Worm (Caenorhabditis elegans) whole organism, early embryonic: ENCODE measurements around the gene rpl-33.

Experiments used
- B0310.2 ChIP-seq: sonication (generic microtip); optimal IDR thresholded peaks from 2 replicates; lab custom pipeline; 2016; ENCODE audit warnings: mild to moderate bottlenecking, missing genetic modification characterization, missing compliant biosample characterization
- F13C5.2 ChIP-seq: sonication (generic microtip); optimal IDR thresholded peaks from 2 replicates; lab custom pipeline; 2017; ENCODE audit warnings: mild to moderate bottlenecking, missing genetic modification characterization, inconsistent platforms, missing compliant biosample characterization
- aly-1 ChIP-seq: sonication (generic microtip); optimal IDR thresholded peaks from 2 replicates; lab custom pipeline; 2016; ENCODE audit warnings: missing genetic modification characterization, missing compliant biosample characterization
- ama-1 ChIP-seq: fragments of 150-350 bp; optimal IDR thresholded peaks from 2 replicates; lab custom pipeline; 2014
- ceh-13 ChIP-seq: fragments of 200-800 bp; sonication (Bioruptor generic); optimal IDR thresholded peaks from 2 replicates; lab custom pipeline; 2018; ENCODE audit warnings: mild to moderate bottlenecking, missing genetic modification characterization, missing compliant biosample characterization
- ceh-36 ChIP-seq: sonication (generic microtip); optimal IDR thresholded peaks from 2 replicates; lab custom pipeline; 2016; ENCODE audit warnings: missing genetic modification characterization, inconsistent platforms, missing compliant biosample characterization
- ets-7 ChIP-seq: sonication (generic microtip); optimal IDR thresholded peaks from 2 replicates; lab custom pipeline; 2016; ENCODE audit warnings: missing genotype, missing genetic modification characterization, missing compliant biosample characterization
- flt-1 ChIP-seq: fragments of 200-800 bp; sonication (Bioruptor generic); IDR thresholded peaks from 2 replicates; pipeline ENCODE4 v1.3.6; 2022; ENCODE audit warnings: missing genetic modification characterization, missing compliant biosample characterization
- hmbx-1 ChIP-seq: sonication (generic microtip); optimal IDR thresholded peaks from 2 replicates; lab custom pipeline; 2016; ENCODE audit warnings: mild to moderate bottlenecking, missing genetic modification characterization, missing compliant biosample characterization
- hmg-4 ChIP-seq: fragments of 200-800 bp; sonication (Bioruptor generic); optimal IDR thresholded peaks from 2 replicates; lab custom pipeline; 2018; ENCODE audit warnings: mild to moderate bottlenecking, missing genetic modification characterization, missing compliant biosample characterization
- hnd-1 ChIP-seq: sonication (generic microtip); optimal IDR thresholded peaks from 2 replicates; lab custom pipeline; 2016; ENCODE audit warnings: missing genetic modification characterization, missing compliant biosample characterization
- pes-1 ChIP-seq: fragments of 200-800 bp; sonication (Bioruptor generic); IDR thresholded peaks from 2 replicates; pipeline ENCODE4 v1.3.6; 2022; ENCODE audit warnings: missing genetic modification reagents, missing genetic modification characterization, missing compliant biosample characterization
- scrt-1 ChIP-seq: fragments of 200-800 bp; sonication (Bioruptor generic); IDR thresholded peaks from 2 replicates; pipeline ENCODE4 v1.3.6; 2022; ENCODE audit warnings: missing genetic modification characterization, missing compliant biosample characterization
- sea-1 ChIP-seq: fragments of 200-800 bp; sonication (Bioruptor generic); conservative IDR thresholded peaks from 2 replicates; pipeline ENCODE4 v1.3.6; 2022; ENCODE audit warnings: missing genetic modification characterization, missing compliant biosample characterization
- tbx-11 ChIP-seq: fragments of 200-800 bp; sonication (Bioruptor generic); IDR thresholded peaks from 2 replicates; pipeline ENCODE4 v1.3.6; 2022; ENCODE audit warnings: missing genetic modification characterization, missing compliant biosample characterization
- tbx-37 ChIP-seq: fragments of 200-800 bp; sonication (Bioruptor generic); conservative IDR thresholded peaks from 2 replicates; pipeline ENCODE4 v1.3.6; 2022; ENCODE audit warnings: missing genetic modification reagents, missing genetic modification characterization, missing compliant biosample characterization
- tra-4 ChIP-seq: sonication (generic microtip); optimal IDR thresholded peaks from 2 replicates; lab custom pipeline; 2017; ENCODE audit warnings: missing genetic modification characterization, missing compliant biosample characterization

Gene rpl-33

ce11 chrII:7116350-7116749 is 11.0 kb downstream of the rpl-33 start, which contains the start of gene spon-1:
spon-1 (plus strand) TSS chrII:7116557.
- no peak for TF ChIP-seq ceh-13 (GFP tag; lab: Kevin White, UChicago)
- no peak for TF ChIP-seq ceh-36
- TF ChIP-seq hnd-1 (tag; lab: Kevin White, UChicago), result no peak
- no peak for TF ChIP-seq B0310.2 (tag; lab: Kevin White, UChicago)
- TF ChIP-seq aly-1, result no peak
- no peak for TF ChIP-seq ama-1 (lab: Kevin White, UChicago)
- TF ChIP-seq sea-1 (GFP tag; lab: Robert Waterston, UW), result no peak
- no peak for TF ChIP-seq flt-1
- no peak for TF ChIP-seq hmbx-1 (tag; lab: Kevin White, UChicago)
- TF ChIP-seq tbx-11 (GFP tag; lab: Robert Waterston, UW), result no peak
- TF ChIP-seq scrt-1 (GFP tag; lab: Robert Waterston, UW), result no peak
- no peak for TF ChIP-seq F13C5.2
- no peak for TF ChIP-seq ets-7 (tag; lab: Kevin White, UChicago)
- no peak for TF ChIP-seq tra-4 (tag; lab: Kevin White, UChicago)
- TF ChIP-seq hmg-4 (GFP tag; lab: Kevin White, UChicago), result no peak
- no peak for TF ChIP-seq pes-1 (GFP tag; lab: Robert Waterston, UW)
- no peak for TF ChIP-seq tbx-37 (GFP tag; lab: Robert Waterston, UW)

- no peak for TF ChIP-seq ets-7 (tag; lab: Kevin White, UChicago)
- TF ChIP-seq aly-1, result no peak
- TF ChIP-seq B0310.2 (tag; lab: Kevin White, UChicago), result no peak
- TF ChIP-seq flt-1, result no peak
- TF ChIP-seq ceh-13 (GFP tag; lab: Kevin White, UChicago), result no peak
- no peak for TF ChIP-seq tbx-11 (GFP tag; lab: Robert Waterston, UW)
- no peak for TF ChIP-seq F13C5.2
- TF ChIP-seq ama-1 (lab: Kevin White, UChicago), result no peak
- TF ChIP-seq tra-4 (tag; lab: Kevin White, UChicago), result no peak
- no peak for TF ChIP-seq scrt-1 (GFP tag; lab: Robert Waterston, UW)
- no peak for TF ChIP-seq hmbx-1 (tag; lab: Kevin White, UChicago)
- TF ChIP-seq hnd-1 (tag; lab: Kevin White, UChicago), result no peak
- TF ChIP-seq pes-1 (GFP tag; lab: Robert Waterston, UW), result no peak
- TF ChIP-seq sea-1 (GFP tag; lab: Robert Waterston, UW), result no peak
- no peak for TF ChIP-seq ceh-36
- TF ChIP-seq tbx-37 (GFP tag; lab: Robert Waterston, UW), result no peak
- TF ChIP-seq hmg-4 (GFP tag; lab: Kevin White, UChicago), result no peak
Observed at ce11 chrII:7119525-7119924, 14.2 kb downstream of the rpl-33 start.

ce11 chrII:7121762-7122292 is 16.5 kb downstream of the rpl-33 start, which contains the start of gene F10E7.2:
F10E7.2 (plus strand) TSS chrII:7122242.
- TF ChIP-seq ama-1 (lab: Kevin White, UChicago) (no peak), ceh-36 (no peak), sea-1 (GFP tag; lab: Robert Waterston, UW) (no peak), B0310.2 (tag; lab: Kevin White, UChicago) (no peak), hmg-4 (GFP tag; lab: Kevin White, UChicago) (no peak)

- TF ChIP-seq F13C5.2, result no peak
- TF ChIP-seq aly-1, result no peak
Observed at ce11 chrII:7122661-7123418, 17.5 kb downstream of the rpl-33 start, which contains the start of gene F10E7.11. F10E7.11 (minus strand) TSS chrII:7122892.

- TF ChIP-seq F13C5.2 (no peak), hmbx-1 (tag; lab: Kevin White, UChicago) (no peak), ceh-36 (no peak)
Observed at ce11 chrII:7126457-7126856, 21.1 kb downstream of the rpl-33 start, which contains the start of gene F10E7.1. F10E7.1 (plus strand) TSS chrII:7126757.

- TF ChIP-seq ceh-13 (GFP tag; lab: Kevin White, UChicago) (no peak), pes-1 (GFP tag; lab: Robert Waterston, UW) (no peak), tbx-11 (GFP tag; lab: Robert Waterston, UW) (no peak), aly-1 (no peak), scrt-1 (GFP tag; lab: Robert Waterston, UW) (no peak), hnd-1 (tag; lab: Kevin White, UChicago) (no peak), sea-1 (GFP tag; lab: Robert Waterston, UW) (no peak), F13C5.2 (no peak), hmbx-1 (tag; lab: Kevin White, UChicago) (no peak), ama-1 (lab: Kevin White, UChicago) (no peak), ets-7 (tag; lab: Kevin White, UChicago) (no peak), ceh-36 (no peak), hmg-4 (GFP tag; lab: Kevin White, UChicago) (no peak), tra-4 (tag; lab: Kevin White, UChicago) (no peak), flt-1 (no peak)
Observed at ce11 chrII:7131871-7132693, 26.7 kb downstream of the rpl-33 start, which contains the start of the genes T07F8.4 and gld-3. T07F8.4 (minus strand) TSS chrII:7132032. gld-3 (plus strand) TSS chrII:7132643.

- TF ChIP-seq aly-1, result no peak
Observed at ce11 chrII:7139064-7139463, 33.7 kb downstream of the rpl-33 start.
